Fruit fly (Drosophila melanogaster): ENCODE results near the gene CG14957.

The CG14957 gene

DNA sequence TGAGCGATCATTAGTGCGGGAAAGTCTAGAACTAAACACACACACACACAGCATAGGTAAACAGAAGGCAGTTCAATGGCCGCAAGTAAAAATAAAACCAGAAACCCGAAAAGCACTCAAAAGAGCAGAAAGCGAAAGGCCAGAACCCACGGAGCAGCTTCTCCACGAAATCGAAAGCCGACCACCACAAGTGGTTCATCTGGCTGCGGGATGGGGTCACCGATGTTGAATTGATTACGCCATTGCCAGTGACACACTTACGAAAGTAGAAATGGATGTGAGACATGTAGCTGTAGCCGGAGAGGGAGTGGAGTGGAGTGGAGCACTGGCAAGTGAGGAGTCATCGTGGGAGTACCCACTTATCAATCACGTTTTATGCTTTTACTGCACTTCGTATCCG lies 46.0 kb upstream of the CG14957 start (continued):
- TF ChIP-seq tx (GFP tag; optimal IDR thresholded peaks at IDR 0.05): no peak
- no peak for TF ChIP-seq Sox102F (GFP tag; optimal IDR thresholded peaks at IDR 0.05)
- no peak for TF ChIP-seq luna (GFP tag; optimal IDR thresholded peaks at IDR 0.05)
- TF ChIP-seq CG10979 (tag; optimal IDR thresholded peaks at IDR 0.05): peak; percentile 14
- TF ChIP-seq CG16779 (GFP tag; IDR thresholded peaks at IDR 0.05): no peak
- peak in 1 of 2 experiments; percentile 14 for TF ChIP-seq Eip74EF (GFP tag; optimal IDR thresholded peaks at IDR 0.05)
- TF ChIP-seq mld (GFP tag; IDR thresholded peaks at IDR 0.05; ENCODE audit: partially characterized antibody): no peak
- no peak for TF ChIP-seq lab (GFP tag; optimal IDR thresholded peaks at IDR 0.05)
- TF ChIP-seq Doc3 (GFP tag; IDR thresholded peaks at IDR 0.05; ENCODE audit: partially characterized antibody): no peak
- TF ChIP-seq CG3407 (GFP tag; optimal IDR thresholded peaks at IDR 0.05): peak; percentile 22
- no peak for TF ChIP-seq CG8089 (GFP tag; optimal IDR thresholded peaks at IDR 0.05)
- peak; percentile 91 for TF ChIP-seq CG33557 (GFP tag; optimal IDR thresholded peaks at IDR 0.05)
- peak; percentile 36; the same call in 1 of the 2 replicates for TF ChIP-seq sim (GFP tag; IDR thresholded peaks at IDR 0.05)
- TF ChIP-seq E2f2 (GFP tag; IDR thresholded peaks at IDR 0.05): no peak
- no peak for TF ChIP-seq bab2 (GFP tag; optimal IDR thresholded peaks at IDR 0.05)
- no peak for TF ChIP-seq Hr51 (GFP tag; optimal IDR thresholded peaks at IDR 0.05)
- no peak for TF ChIP-seq Poxn (GFP tag; IDR thresholded peaks at IDR 0.05)
- peak; percentile 4 for TF ChIP-seq CG1529 (GFP tag; optimal IDR thresholded peaks at IDR 0.05)
- peak in 1 of 3 experiments; percentile 33 for TF ChIP-seq lola (GFP tag; optimal IDR thresholded peaks at IDR 0.05)
- TF ChIP-seq Opbp (GFP tag; IDR thresholded peaks at IDR 0.05; ENCODE audit: partially characterized antibody): no peak
- TF ChIP-seq otp (GFP tag; IDR thresholded peaks at IDR 0.05): peak; percentile 11; the same call in 1 of the 3 replicates
- peak; percentile 5 for TF ChIP-seq CG10267 (tag; optimal IDR thresholded peaks at IDR 0.05)
- TF ChIP-seq CG6654 (GFP tag; optimal IDR thresholded peaks at IDR 0.05): no peak
- no peak for TF ChIP-seq scrt (GFP tag; optimal IDR thresholded peaks at IDR 0.05)
- no peak for TF ChIP-seq CG9817 (tag; optimal IDR thresholded peaks at IDR 0.05)
- TF ChIP-seq Hmx (GFP tag; optimal IDR thresholded peaks at IDR 0.05): no peak
- no peak for TF ChIP-seq CG4360 (GFP tag; IDR thresholded peaks at IDR 0.05)
- 0 out of 2 replicates have a peak, but pooled peaks have one; percentile 44 for TF ChIP-seq ara (GFP tag; IDR thresholded peaks at IDR 0.05)
- no peak for TF ChIP-seq Rfx (GFP tag; IDR thresholded peaks at IDR 0.05)
- TF ChIP-seq tup (GFP tag; optimal IDR thresholded peaks at IDR 0.05): no peak
- peak; percentile 1 for TF ChIP-seq dmrt11E (tag; optimal IDR thresholded peaks at IDR 0.05)
- TF ChIP-seq nerfin-1 (tag; optimal IDR thresholded peaks at IDR 0.05): peak; percentile 29
- peak; percentile 7 for TF ChIP-seq Lhr (GFP tag; optimal IDR thresholded peaks at IDR 0.05)
- TF ChIP-seq D19B (GFP tag; optimal IDR thresholded peaks at IDR 0.05): no peak
- peak; percentile 50 for TF ChIP-seq gsb-n (tag; optimal IDR thresholded peaks at IDR 0.05)
- TF ChIP-seq bsh (GFP tag; optimal IDR thresholded peaks at IDR 0.05): peak in 1 of 2 experiments; percentile 61
- peak; percentile 11; the same call in 1 of the 2 replicates for TF ChIP-seq Xrp1 (GFP tag; IDR thresholded peaks at IDR 0.05)
- no peak for TF ChIP-seq CG42726 (GFP tag; IDR thresholded peaks at IDR 0.05; ENCODE audit: partially characterized antibody)
- peak; percentile 56 for TF ChIP-seq sens (GFP tag)
- TF ChIP-seq twi (tag; optimal IDR thresholded peaks at IDR 0.05): peak; percentile 33
- TF ChIP-seq CG17568 (GFP tag; optimal IDR thresholded peaks at IDR 0.05): peak; percentile 32
- TF ChIP-seq CG31441 (GFP tag; IDR thresholded peaks at IDR 0.05): peak; percentile 28; the same call in 1 of the 2 replicates
- no peak for TF ChIP-seq CG12104 (GFP tag; optimal IDR thresholded peaks at IDR 0.05)
- TF ChIP-seq org-1 (GFP tag; optimal IDR thresholded peaks at IDR 0.05): no peak
- TF ChIP-seq z (GFP tag; IDR thresholded peaks at IDR 0.05): peak; percentile 76
- TF ChIP-seq MTF-1 (GFP tag; optimal IDR thresholded peaks at IDR 0.05; ENCODE audit: borderline replicate concordance): peak; percentile 10
- TF ChIP-seq CG17829 (tag; optimal IDR thresholded peaks at IDR 0.05): peak; percentile 16
- TF ChIP-seq CG8924 (tag; optimal IDR thresholded peaks at IDR 0.05): no peak
- TF ChIP-seq Sry-β (GFP tag; optimal IDR thresholded peaks at IDR 0.05): peak; percentile 39

Measured in whole organism, embryonic.